Worm (Caenorhabditis elegans) whole organism, L1 larva: ENCODE results near the gene F22F7.2.

ENCODE experiments used
- C04F5.9 ChIP-seq: sonication (generic microtip); optimal IDR thresholded peaks from 2 replicates; lab custom pipeline; 2016; ENCODE audit warnings: missing genetic modification characterization, missing compliant biosample characterization
- C34B4.2 ChIP-seq: sonication (generic microtip); optimal IDR thresholded peaks from 2 replicates; lab custom pipeline; 2017; ENCODE audit warnings: mild to moderate bottlenecking, missing genetic modification characterization, missing compliant biosample characterization
- F16B12.6 ChIP-seq: fragments of 150-350 bp; optimal IDR thresholded peaks from 2 replicates; lab custom pipeline; 2014; ENCODE audit warnings: missing biosample characterization, missing genetic modification characterization
- Y116A8C.19 ChIP-seq: sonication (generic microtip); optimal IDR thresholded peaks from 2 replicates; lab custom pipeline; 2016; ENCODE audit warnings: missing compliant biosample characterization, missing genetic modification characterization, borderline replicate concordance
- alr-1 ChIP-seq: fragments of 200-800 bp; sonication (Bioruptor generic); optimal IDR thresholded peaks from 2 replicates; lab custom pipeline; 2018; ENCODE audit warnings: borderline replicate concordance, mild to moderate bottlenecking, missing genetic modification characterization, missing compliant biosample characterization
- ama-1 ChIP-seq: fragments of 150-350 bp; optimal IDR thresholded peaks from 2 replicates; lab custom pipeline; 2014
- blmp-1 ChIP-seq: fragments of 150-350 bp; optimal IDR thresholded peaks from 2 replicates; lab custom pipeline; 2014; ENCODE audit warnings: missing biosample characterization, missing genetic modification characterization
- ceh-8 ChIP-seq: fragments of 200-800 bp; sonication (Bioruptor generic); optimal IDR thresholded peaks from 2 replicates; lab custom pipeline; 2018; ENCODE audit warnings: mild to moderate bottlenecking, missing genetic modification characterization, moderate library complexity, missing compliant biosample characterization
- ceh-88 ChIP-seq: fragments of 200-800 bp; sonication (Bioruptor generic); IDR thresholded peaks from 2 replicates; pipeline ENCODE4 v1.3.6; 2022; ENCODE audit warnings: missing genetic modification characterization, missing compliant biosample characterization
- ceh-90 ChIP-seq: sonication (generic microtip); optimal IDR thresholded peaks from 2 replicates; lab custom pipeline; 2016; ENCODE audit warnings: missing genetic modification characterization, missing compliant biosample characterization
- ces-1 ChIP-seq: fragments of 150-350 bp; optimal IDR thresholded peaks from 2 replicates; lab custom pipeline; 2014; ENCODE audit warnings: missing biosample characterization, missing genetic modification reagents, missing genetic modification characterization
- dsc-1 ChIP-seq: sonication (generic microtip); optimal IDR thresholded peaks from 2 replicates; lab custom pipeline; 2016; ENCODE audit warnings: mild to moderate bottlenecking, missing genetic modification characterization, missing compliant biosample characterization
- efl-1 ChIP-seq, 4 experiments: fragments of 150-350 bp; optimal IDR thresholded peaks in 3 of 4; peaks in 1 of 4; 1 replicate in 1 of 4; 2 replicates in 3 of 4; lab custom pipeline; 2014; ENCODE audit warnings: missing biosample characterization in 2 of 4, missing genetic modification characterization in 2 of 4, missing genetic modification reagents in 2 of 4
- egl-27 ChIP-seq, 2 experiments: fragments of 150-350 bp in 1 of 2; sonication (generic microtip); optimal IDR thresholded peaks; 3 replicates each; lab custom pipeline; 2017 to 2018; ENCODE audit warnings: missing biosample characterization in 2 of 2, missing genetic modification characterization in 2 of 2, missing genetic modification reagents in 2 of 2
- ets-5 ChIP-seq: fragments of 200-800 bp; sonication (Bioruptor generic); IDR thresholded peaks from 2 replicates; pipeline ENCODE4 v1.3.6; 2022; ENCODE audit warnings: missing genetic modification characterization, missing compliant biosample characterization
- fkh-10 ChIP-seq: sonication (generic microtip); optimal IDR thresholded peaks from 2 replicates; lab custom pipeline; 2017; ENCODE audit warnings: missing biosample characterization, missing genetic modification reagents, missing genetic modification characterization
- fkh-4 ChIP-seq: sonication (generic microtip); optimal IDR thresholded peaks from 2 replicates; lab custom pipeline; 2016; ENCODE audit warnings: missing compliant biosample characterization, missing genetic modification characterization, borderline replicate concordance
- fkh-8 ChIP-seq: sonication (generic microtip); optimal IDR thresholded peaks from 2 replicates; lab custom pipeline; 2016; ENCODE audit warnings: mild to moderate bottlenecking, missing genetic modification characterization, missing compliant biosample characterization
- hlh-4 ChIP-seq: sonication (generic microtip); optimal IDR thresholded peaks from 2 replicates; lab custom pipeline; 2016; ENCODE audit warnings: mild to moderate bottlenecking, missing genetic modification characterization, missing compliant biosample characterization
- lin-15B ChIP-seq: fragments of 150-350 bp; sonication (generic microtip); optimal IDR thresholded peaks from 3 replicates; lab custom pipeline; 2014; ENCODE audit warnings: missing biosample characterization, missing genetic modification characterization
- lin-35 ChIP-seq, 2 experiments: fragments of 150-350 bp; optimal IDR thresholded peaks; 2 replicates each; lab custom pipeline; 2014; ENCODE audit warnings: missing biosample characterization in 2 of 2, missing genetic modification characterization in 2 of 2, missing genetic modification reagents in 2 of 2
- mab-9 ChIP-seq: fragments of 200-800 bp; sonication (Bioruptor generic); IDR thresholded peaks from 2 replicates; pipeline ENCODE4 v1.3.6; 2022; ENCODE audit warnings: missing genetic modification reagents, missing genetic modification characterization, missing compliant biosample characterization
- mdl-1 ChIP-seq, 2 experiments: fragments of 150-350 bp; optimal IDR thresholded peaks; 2 replicates each; lab custom pipeline; 2014 to 2017; ENCODE audit warnings: missing biosample characterization in 2 of 2, missing genetic modification characterization in 2 of 2, inconsistent platforms in 1 of 2
- mef-2 ChIP-seq: fragments of 150-350 bp; optimal IDR thresholded peaks from 2 replicates; lab custom pipeline; 2014; ENCODE audit warnings: missing biosample characterization, missing genetic modification characterization
- mep-1 ChIP-seq: fragments of 150-350 bp; optimal IDR thresholded peaks from 2 replicates; lab custom pipeline; 2014; ENCODE audit warnings: missing biosample characterization, missing genetic modification characterization
- nhr-12 ChIP-seq: sonication (generic microtip); optimal IDR thresholded peaks from 2 replicates; lab custom pipeline; 2017; ENCODE audit warnings: missing biosample characterization, missing genetic modification characterization
- nhr-19 ChIP-seq: fragments of 200-800 bp; sonication (Bioruptor generic); conservative IDR thresholded peaks from 2 replicates; pipeline ENCODE4 v1.3.6; 2022; ENCODE audit warnings: missing genetic modification characterization, missing compliant biosample characterization
- nhr-20 ChIP-seq: sonication (generic microtip); optimal IDR thresholded peaks from 2 replicates; lab custom pipeline; 2016; ENCODE audit warnings: mild to moderate bottlenecking, missing genetic modification characterization, missing compliant biosample characterization
- nhr-237 ChIP-seq: fragments of 150-350 bp; optimal IDR thresholded peaks from 2 replicates; lab custom pipeline; 2014; ENCODE audit warnings: missing biosample characterization, missing genetic modification characterization
- nhr-28 ChIP-seq: fragments of 150-350 bp; optimal IDR thresholded peaks from 2 replicates; lab custom pipeline; 2014; ENCODE audit warnings: missing biosample characterization, missing genetic modification characterization
- nhr-76 ChIP-seq: sonication (generic microtip); optimal IDR thresholded peaks from 2 replicates; lab custom pipeline; 2017; ENCODE audit warnings: missing biosample characterization, missing genetic modification characterization
- nhr-85 ChIP-seq: sonication (generic microtip); peaks from one replicate; lab custom pipeline; 2016; ENCODE audit warnings: missing genetic modification characterization, inconsistent platforms, missing compliant biosample characterization
- pax-3 ChIP-seq: fragments of 200-800 bp; sonication (Bioruptor generic); optimal IDR thresholded peaks from 2 replicates; lab custom pipeline; 2018; ENCODE audit warnings: mild to moderate bottlenecking, missing genetic modification characterization, moderate library complexity, missing compliant biosample characterization
- pqm-1 ChIP-seq: sonication (generic microtip); optimal IDR thresholded peaks from 3 replicates; lab custom pipeline; 2017; ENCODE audit warnings: missing biosample characterization, missing genetic modification characterization
- rnt-1 ChIP-seq: sonication (generic microtip); optimal IDR thresholded peaks from 2 replicates; lab custom pipeline; 2016; ENCODE audit warnings: mild to moderate bottlenecking, missing genetic modification characterization, moderate library complexity, missing compliant biosample characterization
- snpc-4 ChIP-seq: fragments of 150-350 bp; optimal IDR thresholded peaks from 2 replicates; lab custom pipeline; 2014; ENCODE audit warnings: missing biosample characterization, missing genetic modification characterization
- sptf-1 ChIP-seq: fragments of 150-350 bp; optimal IDR thresholded peaks from 2 replicates; lab custom pipeline; 2014; ENCODE audit warnings: missing biosample characterization, missing genetic modification characterization
- swsn-7 ChIP-seq: sonication (generic microtip); optimal IDR thresholded peaks from 2 replicates; lab custom pipeline; 2016; ENCODE audit warnings: missing genetic modification characterization, missing compliant biosample characterization
- tbx-2 ChIP-seq: sonication (generic microtip); optimal IDR thresholded peaks from 2 replicates; lab custom pipeline; 2016; ENCODE audit warnings: missing genetic modification characterization, missing compliant biosample characterization
- tlp-1 ChIP-seq: fragments of 150-350 bp; optimal IDR thresholded peaks from 2 replicates; lab custom pipeline; 2014; ENCODE audit warnings: missing biosample characterization, missing genetic modification characterization
- unc-130 ChIP-seq: fragments of 150-350 bp; optimal IDR thresholded peaks from 2 replicates; lab custom pipeline; 2017; ENCODE audit warnings: missing biosample characterization, missing genetic modification characterization, inconsistent platforms
- unc-30 ChIP-seq: sonication (generic microtip); optimal IDR thresholded peaks from 2 replicates; lab custom pipeline; 2017; ENCODE audit warnings: missing biosample characterization, missing genetic modification characterization
- unc-86 ChIP-seq: sonication (generic microtip); optimal IDR thresholded peaks from 2 replicates; lab custom pipeline; 2016; ENCODE audit warnings: missing genetic modification characterization, missing compliant biosample characterization
- unc-98 ChIP-seq: fragments of 200-800 bp; sonication (Bioruptor generic); IDR thresholded peaks from 2 replicates; pipeline ENCODE4 v1.3.6; 2022; ENCODE audit warnings: missing genetic modification characterization, missing compliant biosample characterization
- xbp-1 ChIP-seq: sonication (generic microtip); optimal IDR thresholded peaks from 2 replicates; lab custom pipeline; 2016; ENCODE audit warnings: missing genetic modification characterization, missing compliant biosample characterization
- zip-4 ChIP-seq: fragments of 200-800 bp; sonication (Bioruptor generic); optimal IDR thresholded peaks from 2 replicates; lab custom pipeline; 2018; ENCODE audit warnings: mild to moderate bottlenecking, missing genetic modification characterization, moderate library complexity, missing compliant biosample characterization
- ztf-11 ChIP-seq, 2 experiments: sonication (generic microtip); optimal IDR thresholded peaks; 2 replicates each; lab custom pipeline; 2016 to 2017; ENCODE audit warnings: missing genetic modification characterization in 2 of 2, missing biosample characterization in 1 of 2, missing compliant biosample characterization in 1 of 2

F22F7.2 gene

DNA sequence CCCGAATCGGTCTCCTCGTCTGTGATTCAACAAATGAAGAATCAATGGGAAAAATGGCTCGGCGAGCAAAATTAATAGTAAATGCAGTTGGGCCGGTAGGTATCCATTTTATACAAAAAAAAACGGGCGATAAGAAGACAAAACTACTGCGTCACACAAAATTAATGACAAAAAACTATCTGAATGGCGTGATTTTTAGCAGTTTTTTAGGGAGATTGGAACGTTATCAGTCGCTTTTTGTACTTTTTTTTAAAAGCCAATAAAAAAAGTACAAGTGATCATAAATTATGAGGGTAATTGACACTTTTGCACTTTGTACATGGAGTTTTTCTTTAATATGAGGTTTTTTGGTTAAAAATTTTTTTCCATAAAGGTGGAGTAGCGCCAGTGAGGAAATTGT is 582 bp downstream of the F22F7.2 start:
- TF ChIP-seq snpc-4 (tag; lab: Kevin White, UChicago) = no peak
- TF ChIP-seq fkh-8 (tag; lab: Kevin White, UChicago) = no peak
- TF ChIP-seq unc-98 (GFP tag; lab: Robert Waterston, UW) = no peak
- TF ChIP-seq mdl-1 (tag; optimal IDR thresholded peaks at IDR 0.05; lab: Kevin White, UChicago) = no peak
- no peak for TF ChIP-seq xbp-1 (tag; lab: Kevin White, UChicago)
- TF ChIP-seq tbx-2 (tag; lab: Kevin White, UChicago) = no peak

DNA sequence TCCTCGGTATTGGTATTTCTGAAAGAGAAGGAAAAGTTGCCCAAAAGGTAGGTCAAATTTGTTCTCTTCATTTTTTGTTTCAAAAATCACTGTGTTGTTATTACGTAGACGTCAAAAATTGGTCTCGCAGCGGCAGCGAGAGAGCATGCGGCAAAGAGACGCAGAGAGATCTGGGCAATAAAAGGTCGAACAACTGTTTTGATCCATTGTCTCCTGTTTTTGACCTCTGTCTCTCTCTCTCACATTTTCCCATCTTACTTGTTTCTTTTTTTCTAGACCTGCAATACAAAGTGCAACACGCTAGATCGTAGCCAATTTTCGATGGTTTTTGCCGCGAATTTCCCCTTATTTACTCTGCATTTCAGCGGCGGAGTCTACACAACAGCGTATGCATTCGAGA is 4.0 kb downstream of the F22F7.2 start:
- TF ChIP-seq efl-1 (optimal IDR thresholded peaks at IDR 0.05; lab: Kevin White, UChicago) (no peak), efl-1 (GFP tag; optimal IDR thresholded peaks at IDR 0.05 in 1 of 2; lab: Kevin White, UChicago) (peak in 1 of 2 experiments; percentile 88), rnt-1 (peak; percentile 73), zip-4 (GFP tag; lab: Kevin White, UChicago) (no peak), fkh-4 (no peak)

DNA sequence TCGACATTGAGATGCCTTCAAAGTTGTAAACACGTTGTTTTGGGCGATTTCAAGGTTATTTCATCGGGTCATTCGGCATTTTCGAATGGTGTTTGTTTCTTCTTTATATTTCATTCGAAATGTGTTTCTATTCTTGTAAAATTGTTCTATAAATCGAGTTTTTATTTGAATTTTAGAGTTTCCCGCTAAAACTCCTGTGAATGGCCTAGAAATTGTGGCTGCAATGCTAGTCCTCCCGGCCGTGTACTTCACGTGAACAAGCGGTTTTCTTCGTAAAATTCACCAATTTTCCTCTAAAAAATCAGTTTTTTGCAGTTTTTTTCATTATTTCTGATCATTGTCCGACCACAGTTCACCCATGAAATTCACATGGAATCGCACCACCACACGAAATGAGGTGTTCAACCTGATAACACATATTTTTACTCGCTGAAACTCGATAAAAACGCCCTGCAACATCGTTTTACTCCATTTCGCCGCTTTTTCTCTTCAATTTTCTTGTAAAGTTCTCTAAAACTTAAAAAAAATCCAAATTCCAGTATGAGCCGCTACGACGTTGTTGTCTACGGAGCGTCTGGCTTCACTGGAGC is 4.5 kb downstream of the F22F7.2 start, which contains the start of gene ldp-1:
Gene ldp-1, plus strand, starts transcription at position 540 of the 590 bp plus-strand sequence.
- TF ChIP-seq xbp-1 (tag; lab: Kevin White, UChicago) = peak; percentile 81
- TF ChIP-seq dsc-1 (tag; lab: Kevin White, UChicago) = peak; percentile 92
- peak; percentile 13 for TF ChIP-seq nhr-237 (tag; lab: Kevin White, UChicago)
- TF ChIP-seq pax-3 (tag; lab: Kevin White, UChicago) = peak; percentile 89
- TF ChIP-seq pqm-1 = no peak
- no peak for TF ChIP-seq nhr-76 (tag; lab: Kevin White, UChicago)
- peak; percentile 95 to 99 for TF ChIP-seq efl-1 (optimal IDR thresholded peaks at IDR 0.05; lab: Kevin White, UChicago)
- TF ChIP-seq efl-1 (GFP tag; optimal IDR thresholded peaks at IDR 0.05 in 1 of 2; lab: Kevin White, UChicago) = peak; percentile 94 to 99
- TF ChIP-seq zip-4 (GFP tag; lab: Kevin White, UChicago) = peak; percentile 36
- no peak for TF ChIP-seq alr-1 (tag; lab: Kevin White, UChicago)
- TF ChIP-seq fkh-4 = peak; percentile 94
- no peak for TF ChIP-seq mef-2 (tag; lab: Kevin White, UChicago)
- TF ChIP-seq nhr-28 = no peak
- TF ChIP-seq nhr-85 (tag; lab: Kevin White, UChicago) = peak; percentile 93
- TF ChIP-seq ceh-90 (tag; lab: Kevin White, UChicago) = peak; percentile 96
- peak; percentile 93 to 94 for TF ChIP-seq lin-35 (GFP tag; optimal IDR thresholded peaks at IDR 0.05; lab: Kevin White, UChicago)
- peak; percentile 82 for TF ChIP-seq nhr-20 (tag; lab: Kevin White, UChicago)
- no peak for TF ChIP-seq egl-27 (tag; optimal IDR thresholded peaks at IDR 0.05; lab: Kevin White, UChicago)
- TF ChIP-seq Y116A8C.19 (tag; lab: Kevin White, UChicago) = peak; percentile 67
- TF ChIP-seq fkh-8 (tag; lab: Kevin White, UChicago) = peak; percentile 76
- TF ChIP-seq mab-9 (GFP tag; lab: Robert Waterston, UW) = peak; percentile 80
- peak; percentile 46 for TF ChIP-seq ceh-88
- TF ChIP-seq lin-15B (tag; lab: Kevin White, UChicago) = peak; percentile 62
- no peak for TF ChIP-seq ets-5 (GFP tag; lab: Robert Waterston, UW)
- no peak for TF ChIP-seq unc-30 (tag; lab: Kevin White, UChicago)
- TF ChIP-seq fkh-10 (GFP tag; lab: Kevin White, UChicago) = peak; percentile 2
- TF ChIP-seq ama-1 (lab: Kevin White, UChicago) = no peak
- peak in 1 of 2 experiments; percentile 94 for TF ChIP-seq ztf-11 (tag; optimal IDR thresholded peaks at IDR 0.05; lab: Kevin White, UChicago)
- peak; percentile 59 for TF ChIP-seq hlh-4 (tag; lab: Kevin White, UChicago)
- TF ChIP-seq sptf-1 = no peak
- TF ChIP-seq unc-130 (tag; lab: Kevin White, UChicago) = no peak
- peak; percentile 88 for TF ChIP-seq nhr-19 (GFP tag; lab: Robert Waterston, UW)
- peak; percentile 65 for TF ChIP-seq mep-1
- peak; percentile 10 for TF ChIP-seq C34B4.2 (tag; lab: Kevin White, UChicago)
- TF ChIP-seq unc-86 (tag; lab: Kevin White, UChicago) = peak; percentile 69
- peak; percentile 80 for TF ChIP-seq ceh-8 (GFP tag; lab: Kevin White, UChicago)
- peak; percentile 81 for TF ChIP-seq C04F5.9 (tag; lab: Kevin White, UChicago)
- TF ChIP-seq swsn-7 (tag; lab: Kevin White, UChicago) = peak; percentile 81
- peak; percentile 22 for TF ChIP-seq snpc-4 (tag; lab: Kevin White, UChicago)
- TF ChIP-seq ces-1 (GFP tag; lab: Kevin White, UChicago) = no peak
- no peak for TF ChIP-seq nhr-12 (tag; lab: Kevin White, UChicago)
- peak; percentile 16 for TF ChIP-seq F16B12.6
- TF ChIP-seq rnt-1 = peak; percentile 97
- no peak for TF ChIP-seq tlp-1 (tag; lab: Kevin White, UChicago)
- peak; percentile 34 for TF ChIP-seq blmp-1 (tag; lab: Kevin White, UChicago)
